Fruit fly (Drosophila melanogaster) whole organism, wandering third instar larva: ENCODE results near the gene RpS14a.

Experiments used
- Abd-B ChIP-seq: fragments of >200 bp; optimal IDR thresholded peaks from 2 replicates; lab custom pipeline; 2017; ENCODE audit warnings: missing biosample characterization, missing genetic modification characterization
- Dfd ChIP-seq: fragments of >200 bp; optimal IDR thresholded peaks from 2 replicates; lab custom pipeline; 2017; ENCODE audit warnings: missing biosample characterization, missing genetic modification characterization
- Dif ChIP-seq: fragments of 200-275, 200-300 bp; sonication (Bioruptor generic); optimal IDR thresholded peaks from 2 replicates; lab custom pipeline; 2018; ENCODE audit warnings: missing biosample characterization, missing genetic modification characterization; ENCODE audit not compliant: partially characterized antibody
- Hnf4 ChIP-seq: fragments of 200-800 bp; sonication (Bioruptor generic); optimal IDR thresholded peaks from 2 replicates; lab custom pipeline; 2016; ENCODE audit warnings: missing biosample characterization, mild to moderate bottlenecking, missing genetic modification characterization
- Mio ChIP-seq: sonication (Bioruptor generic); optimal IDR thresholded peaks from 2 replicates; lab custom pipeline; 2016; ENCODE audit warnings: missing biosample characterization, missing genetic modification characterization
- Myc ChIP-seq: fragments of >200 bp; optimal IDR thresholded peaks from 2 replicates; lab custom pipeline; 2017
- OdsH ChIP-seq: fragments of 200-800 bp; sonication (Bioruptor generic); optimal IDR thresholded peaks from 2 replicates; lab custom pipeline; 2016; ENCODE audit warnings: missing biosample characterization, mild to moderate bottlenecking, missing genetic modification characterization
- fru ChIP-seq: fragments of 200-800 bp; sonication (Bioruptor generic); optimal IDR thresholded peaks from 3 replicates; lab custom pipeline; 2016; ENCODE audit warnings: missing biosample characterization, mild to moderate bottlenecking, missing genetic modification characterization
- lola ChIP-seq: fragments of >200 bp; optimal IDR thresholded peaks from 2 replicates; lab custom pipeline; 2017; ENCODE audit warnings: missing biosample characterization, missing genetic modification characterization
- pan ChIP-seq: fragments of >200 bp; optimal IDR thresholded peaks from 2 replicates; lab custom pipeline; 2017
- psq ChIP-seq: fragments of 200-800 bp; sonication (Bioruptor generic); optimal IDR thresholded peaks from 3 replicates; lab custom pipeline; 2017; ENCODE audit warnings: missing biosample characterization, mild to moderate bottlenecking, missing genetic modification characterization, moderate library complexity
- tai ChIP-seq: sonication (Bioruptor generic); optimal IDR thresholded peaks from 2 replicates; lab custom pipeline; 2016; ENCODE audit warnings: missing biosample characterization, missing genetic modification characterization

dm6 chrX:7909069-7909389, 24.5 kb upstream of the RpS14a start:
- no peak for TF ChIP-seq Dfd
- no peak for TF ChIP-seq OdsH
- no peak for TF ChIP-seq Mio (GFP tag; lab: Kevin White, UChicago)
- no peak for TF ChIP-seq psq (GFP tag; lab: Kevin White, UChicago)
- no peak for TF ChIP-seq Hnf4 (GFP tag; lab: Kevin White, UChicago)
- no peak for TF ChIP-seq Abd-B (GFP tag; lab: Kevin White, UChicago)
- TF ChIP-seq pan (lab: Kevin White, UChicago): no peak
- no peak for TF ChIP-seq fru (GFP tag; lab: Kevin White, UChicago)
- no peak for TF ChIP-seq lola
- no peak for TF ChIP-seq Dif
- no peak for TF ChIP-seq tai (GFP tag; lab: Kevin White, UChicago)
- TF ChIP-seq Myc: no peak
